Fruit fly (Drosophila melanogaster): ENCODE results near the gene CG4678.

dm6 chrX:16689966-16690365, 6.0 kb upstream of the CG4678 start:
- TF ChIP-seq br (GFP tag; optimal IDR thresholded peaks at IDR 0.05) (no peak), woc (GFP tag; optimal IDR thresholded peaks at IDR 0.05) (no peak), lola (GFP tag; optimal IDR thresholded peaks at IDR 0.05) (no peak), Hr83 (GFP tag; optimal IDR thresholded peaks at IDR 0.05; ENCODE audit: poor library complexity, severe bottlenecking) (no peak), Mio (GFP tag; optimal IDR thresholded peaks at IDR 0.05) (no peak)

Measured in whole organism, wandering third instar larva.